Worm (Caenorhabditis elegans): ENCODE results near the gene tpan-1.

DNA sequence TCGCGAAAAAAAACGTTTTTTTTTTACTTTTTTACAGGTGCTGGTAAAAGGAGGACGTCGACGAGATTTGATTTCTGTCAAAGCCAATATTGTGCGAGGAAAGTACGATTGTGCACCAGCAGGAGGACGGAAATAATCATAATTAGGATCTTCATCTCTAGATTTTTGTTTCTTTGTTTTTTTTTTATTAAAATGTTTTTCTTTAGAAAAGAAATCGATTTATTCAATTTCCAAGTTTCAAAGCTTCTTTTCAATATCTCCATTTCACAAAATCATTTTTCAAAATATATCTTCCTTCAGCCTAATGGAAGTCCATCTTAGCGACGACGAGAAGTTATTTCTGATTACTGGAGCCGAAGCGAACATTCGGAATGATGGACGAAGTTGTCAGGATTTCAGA lies 49.3 kb downstream of the tpan-1 start, which contains the start of gene exos-7:
- TF ChIP-seq unc-62 (GFP tag; optimal IDR thresholded peaks at IDR 0.05) (no peak), nhr-237 (tag; optimal IDR thresholded peaks at IDR 0.05) (no peak), R02D3.7 (tag; optimal IDR thresholded peaks at IDR 0.05) (no peak), egl-27 (tag; optimal IDR thresholded peaks at IDR 0.05) (no peak), ztf-11 (tag; optimal IDR thresholded peaks at IDR 0.05) (no peak)

All from whole organism, L3 larva.